Worm (Caenorhabditis elegans): ENCODE measurements around the gene C08B6.11.

DNA sequence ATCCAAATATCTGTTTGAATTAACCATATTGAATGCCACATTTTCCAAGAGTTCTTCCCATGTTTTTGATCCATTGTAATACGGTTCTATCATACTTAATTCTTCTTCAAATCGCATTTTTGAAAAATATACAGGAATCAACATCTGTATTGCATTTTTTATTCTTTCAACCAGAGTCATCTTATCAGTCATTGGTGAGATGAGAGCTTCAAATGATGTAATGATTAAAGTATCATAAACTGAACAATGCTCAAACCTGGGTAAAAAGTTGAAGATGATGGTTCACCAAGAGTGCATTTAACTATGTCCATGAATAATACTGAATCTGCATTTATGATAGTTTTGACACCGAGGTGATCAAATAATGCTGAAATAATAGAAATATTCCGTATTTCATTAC, 3.6 kb upstream of the C08B6.11 start:
- no peak for TF ChIP-seq ztf-23 (GFP tag; IDR thresholded peaks at IDR 0.05)
- TF ChIP-seq med-1 (GFP tag; optimal IDR thresholded peaks at IDR 0.05; ENCODE audit: insufficient read depth), result no peak
- TF ChIP-seq cog-1 (tag; optimal IDR thresholded peaks at IDR 0.05), result no peak
- TF ChIP-seq ztf-29 (GFP tag; IDR thresholded peaks at IDR 0.05), result no peak
- no peak for TF ChIP-seq ref-1 (GFP tag; conservative IDR thresholded peaks at IDR 0.05)
